Fruit fly (Drosophila melanogaster): ENCODE measurements around the gene CG33922.

CG33922 gene

dm6 chr2L:1377635-1378034, 33.7 kb upstream of the CG33922 start (continued):
- TF ChIP-seq Lim3 (GFP tag; IDR thresholded peaks at IDR 0.05) (no peak), shn (GFP tag; optimal IDR thresholded peaks at IDR 0.05) (no peak), Atf-2 (GFP tag; optimal IDR thresholded peaks at IDR 0.05) (no peak), caup (GFP tag; optimal IDR thresholded peaks at IDR 0.05; ENCODE audit: severe bottlenecking) (no peak), CG12659 (GFP tag; optimal IDR thresholded peaks at IDR 0.05) (no peak), Fer3 (tag; optimal IDR thresholded peaks at IDR 0.05) (no peak), Optix (GFP tag; IDR thresholded peaks at IDR 0.05) (no peak), Blimp-1 (GFP tag; optimal IDR thresholded peaks at IDR 0.05) (peak; percentile 21), CG10654 (GFP tag; optimal IDR thresholded peaks at IDR 0.05) (no peak), D (optimal IDR thresholded peaks at IDR 0.05) (no peak), D (GFP tag; optimal IDR thresholded peaks at IDR 0.05) (no peak), CG10979 (tag; optimal IDR thresholded peaks at IDR 0.05) (peak; percentile 3), Opbp (GFP tag; IDR thresholded peaks at IDR 0.05; ENCODE audit: partially characterized antibody) (no peak), slou (GFP tag; optimal IDR thresholded peaks at IDR 0.05) (no peak), Neu2 (GFP tag; optimal IDR thresholded peaks at IDR 0.05; ENCODE audit: borderline replicate concordance) (no peak), Jarid2 (GFP tag; optimal IDR thresholded peaks at IDR 0.05) (no peak), hbn (GFP tag; IDR thresholded peaks at IDR 0.05; ENCODE audit: partially characterized antibody) (no peak), CG11398 (GFP tag; optimal IDR thresholded peaks at IDR 0.05) (no peak), CG10267 (tag; optimal IDR thresholded peaks at IDR 0.05) (no peak), CG2678 (tag; optimal IDR thresholded peaks at IDR 0.05) (peak; percentile 36), CG9727 (GFP tag; optimal IDR thresholded peaks at IDR 0.05) (no peak), h (optimal IDR thresholded peaks at IDR 0.05) (no peak), CG4328 (GFP tag; optimal IDR thresholded peaks at IDR 0.05) (no peak), CG17568 (GFP tag; optimal IDR thresholded peaks at IDR 0.05) (no peak), Trl (optimal IDR thresholded peaks at IDR 0.05) (no peak), Trl (GFP tag; optimal IDR thresholded peaks at IDR 0.05) (no peak), sens (GFP tag) (peak; percentile 64), psq (GFP tag; optimal IDR thresholded peaks at IDR 0.05) (no peak), CG2712 (tag; optimal IDR thresholded peaks at IDR 0.05) (peak; percentile 26), CG11456 (GFP tag; IDR thresholded peaks at IDR 0.05) (no peak), Scr (GFP tag; IDR thresholded peaks at IDR 0.05; ENCODE audit: partially characterized antibody) (no peak), CG12391 (tag; optimal IDR thresholded peaks at IDR 0.05) (no peak), Ada2b (GFP tag; IDR thresholded peaks at IDR 0.05) (no peak), Side (GFP tag; optimal IDR thresholded peaks at IDR 0.05) (no peak), NfI (GFP tag; optimal IDR thresholded peaks at IDR 0.05) (no peak), ssp (GFP tag; IDR thresholded peaks at IDR 0.05) (0 out of 2 replicates have a peak, but pooled peaks have one; percentile 36), CG7556 (GFP tag; optimal IDR thresholded peaks at IDR 0.05) (no peak), CG31388 (GFP tag; optimal IDR thresholded peaks at IDR 0.05) (no peak), usp (GFP tag; optimal IDR thresholded peaks at IDR 0.05) (no peak), sd (tag; optimal IDR thresholded peaks at IDR 0.05) (no peak), NC2β (GFP tag; optimal IDR thresholded peaks at IDR 0.05) (no peak), HHEX (GFP tag; optimal IDR thresholded peaks at IDR 0.05) (no peak), sens-2 (GFP tag; IDR thresholded peaks at IDR 0.05) (no peak), ttk (GFP tag; IDR thresholded peaks at IDR 0.05) (peak; percentile 28; the same call in 1 of the 2 replicates), lmd (GFP tag; IDR thresholded peaks at IDR 0.05) (0 out of 2 replicates have a peak, but pooled peaks have one; percentile 9), tgo (GFP tag; IDR thresholded peaks at IDR 0.05) (no peak), org-1 (GFP tag; optimal IDR thresholded peaks at IDR 0.05) (no peak), CG6854 (GFP tag; optimal IDR thresholded peaks at IDR 0.05) (no peak), Ravus (GFP tag; IDR thresholded peaks at IDR 0.05) (no peak), stwl (tag; optimal IDR thresholded peaks at IDR 0.05) (no peak), Atf6 (GFP tag; IDR thresholded peaks at IDR 0.05) (no peak), HLHmδ (GFP tag; optimal IDR thresholded peaks at IDR 0.05) (no peak)

Data from whole organism, embryonic.